Worm (Caenorhabditis elegans) whole organism, L2 larva: ENCODE measurements around the gene nlp-71.

Experiments used
- C34F6.9 ChIP-seq: fragments of 150-350 bp; optimal IDR thresholded peaks from 2 replicates; lab custom pipeline; 2014; ENCODE audit warnings: missing biosample characterization, missing genetic modification characterization
- F13H6.1 ChIP-seq: sonication (generic microtip); optimal IDR thresholded peaks from 2 replicates; lab custom pipeline; 2016; ENCODE audit warnings: missing genetic modification characterization, missing compliant biosample characterization
- Y55F3AM.14 ChIP-seq: fragments of 200-800 bp; sonication (Bioruptor generic); optimal IDR thresholded peaks from 2 replicates; lab custom pipeline; 2018; ENCODE audit warnings: mild to moderate bottlenecking, missing genetic modification characterization, missing compliant biosample characterization
- ZK546.5 ChIP-seq: sonication (generic microtip); optimal IDR thresholded peaks from 2 replicates; lab custom pipeline; 2017; ENCODE audit warnings: missing biosample characterization, missing genetic modification characterization
- alr-1 ChIP-seq: fragments of 150-350 bp; optimal IDR thresholded peaks from 2 replicates; lab custom pipeline; 2014; ENCODE audit warnings: missing biosample characterization, missing genetic modification characterization
- aly-2 ChIP-seq: fragments of 150-350 bp; optimal IDR thresholded peaks from 2 replicates; lab custom pipeline; 2014; ENCODE audit warnings: missing biosample characterization, missing genetic modification characterization
- ama-1 ChIP-seq: fragments of 150-350 bp; optimal IDR thresholded peaks from 2 replicates; lab custom pipeline; 2018; ENCODE audit warnings: inconsistent platforms
- ceh-16 ChIP-seq: fragments of 150-350 bp; optimal IDR thresholded peaks from 2 replicates; lab custom pipeline; 2014; ENCODE audit warnings: missing biosample characterization, missing genetic modification characterization
- ceh-82 ChIP-seq: fragments of 150-350 bp; optimal IDR thresholded peaks from 2 replicates; lab custom pipeline; 2014; ENCODE audit warnings: missing biosample characterization, missing genetic modification characterization
- crh-2 ChIP-seq: sonication (generic microtip); optimal IDR thresholded peaks from 2 replicates; lab custom pipeline; 2017; ENCODE audit warnings: missing biosample characterization, missing genetic modification characterization
- dmd-4 ChIP-seq: sonication (generic microtip); optimal IDR thresholded peaks from 2 replicates; lab custom pipeline; 2017; ENCODE audit warnings: missing biosample characterization, missing genetic modification characterization
- elt-3 ChIP-seq: sonication (generic microtip); optimal IDR thresholded peaks from 2 replicates; lab custom pipeline; 2017; ENCODE audit warnings: missing biosample characterization, missing genetic modification characterization
- fos-1 ChIP-seq: fragments of 150-350 bp; optimal IDR thresholded peaks from 2 replicates; lab custom pipeline; 2014; ENCODE audit warnings: missing biosample characterization, missing genetic modification characterization
- gmeb-1 ChIP-seq: fragments of 150-350 bp; optimal IDR thresholded peaks from 2 replicates; lab custom pipeline; 2014; ENCODE audit warnings: missing biosample characterization, missing genetic modification characterization
- lin-13 ChIP-seq: fragments of 150-350 bp; optimal IDR thresholded peaks from 2 replicates; lab custom pipeline; 2014; ENCODE audit warnings: missing biosample characterization, missing genetic modification reagents, missing genetic modification characterization
- lin-39 ChIP-seq: fragments of 150-350 bp; optimal IDR thresholded peaks from 2 replicates; lab custom pipeline; 2014; ENCODE audit warnings: missing biosample characterization, missing genetic modification reagents, missing genetic modification characterization
- lsy-2 ChIP-seq, 2 experiments: fragments of 150-350 bp in 1 of 2; sonication (generic microtip) in 1 of 2; optimal IDR thresholded peaks; 2 replicates each; lab custom pipeline; 2014 to 2017; ENCODE audit warnings: missing biosample characterization in 2 of 2, missing genetic modification characterization in 2 of 2
- mdl-1 ChIP-seq, 2 experiments: fragments of 150-350 bp in 1 of 2; sonication (generic microtip) in 1 of 2; optimal IDR thresholded peaks; 2 replicates each; lab custom pipeline; 2017; ENCODE audit warnings: missing biosample characterization in 2 of 2, missing genetic modification characterization in 2 of 2
- nhr-10 ChIP-seq: sonication (generic microtip); optimal IDR thresholded peaks from 2 replicates; lab custom pipeline; 2017; ENCODE audit warnings: missing biosample characterization, missing genetic modification characterization
- nhr-12 ChIP-seq: fragments of 150-350 bp; optimal IDR thresholded peaks from 2 replicates; lab custom pipeline; 2014; ENCODE audit warnings: missing biosample characterization, missing genetic modification characterization
- nhr-129 ChIP-seq: fragments of 150-350 bp; optimal IDR thresholded peaks from 2 replicates; lab custom pipeline; 2014; ENCODE audit warnings: missing biosample characterization, missing genetic modification characterization
- nhr-21 ChIP-seq: fragments of 150-350 bp; optimal IDR thresholded peaks from 2 replicates; lab custom pipeline; 2014; ENCODE audit warnings: missing biosample characterization, missing genetic modification characterization
- nhr-237 ChIP-seq: fragments of 150-350 bp; optimal IDR thresholded peaks from 2 replicates; lab custom pipeline; 2014; ENCODE audit warnings: missing biosample characterization, missing genetic modification characterization
- nhr-25 ChIP-seq: fragments of 150-350 bp; sonication (generic microtip); optimal IDR thresholded peaks from 3 replicates; lab custom pipeline; 2014; ENCODE audit warnings: missing biosample characterization, missing genetic modification characterization
- nhr-6 ChIP-seq: fragments of 150-350 bp; optimal IDR thresholded peaks from 2 replicates; lab custom pipeline; 2014; ENCODE audit warnings: missing biosample characterization, missing genetic modification characterization
- peb-1 ChIP-seq: fragments of 150-350 bp; optimal IDR thresholded peaks from 2 replicates; lab custom pipeline; 2014; ENCODE audit warnings: missing biosample characterization, missing genetic modification characterization
- skn-1 ChIP-seq: sonication (generic microtip); optimal IDR thresholded peaks from 2 replicates; lab custom pipeline; 2017; ENCODE audit warnings: missing biosample characterization, missing genetic modification characterization
- sma-3 ChIP-seq: sonication (generic microtip); optimal IDR thresholded peaks from 2 replicates; lab custom pipeline; 2016; ENCODE audit warnings: missing genetic modification reagents, missing genetic modification characterization, missing compliant biosample characterization
- sma-9 ChIP-seq, 2 experiments: fragments of 150-350 bp in 1 of 2; sonication (generic microtip) in 1 of 2; optimal IDR thresholded peaks; 2 replicates each; lab custom pipeline; 2014 to 2016; ENCODE audit warnings: missing genetic modification characterization in 2 of 2, mild to moderate bottlenecking in 1 of 2, missing biosample characterization in 1 of 2, missing compliant biosample characterization in 1 of 2, missing genetic modification reagents in 1 of 2, moderate library complexity in 1 of 2
- snpc-4 ChIP-seq: fragments of 150-350 bp; optimal IDR thresholded peaks from 2 replicates; lab custom pipeline; 2014; ENCODE audit warnings: missing biosample characterization, missing genetic modification characterization
- unc-39 ChIP-seq: fragments of 150-350 bp; optimal IDR thresholded peaks from 2 replicates; lab custom pipeline; 2014; ENCODE audit warnings: missing biosample characterization, missing genetic modification characterization
- unc-55 ChIP-seq: fragments of 150-350 bp; sonication (generic microtip); optimal IDR thresholded peaks from 3 replicates; lab custom pipeline; 2014; ENCODE audit warnings: missing biosample characterization, missing genetic modification reagents, missing genetic modification characterization
- unc-62 ChIP-seq: fragments of 150-350 bp; optimal IDR thresholded peaks from 2 replicates; lab custom pipeline; 2014; ENCODE audit warnings: missing biosample characterization, missing genetic modification reagents, missing genetic modification characterization
- zag-1 ChIP-seq: fragments of 150-350 bp; optimal IDR thresholded peaks from 2 replicates; lab custom pipeline; 2014; ENCODE audit warnings: missing biosample characterization, missing genetic modification characterization
- ztf-1 ChIP-seq: fragments of 200-800 bp; sonication (Bioruptor generic); conservative IDR thresholded peaks from 2 replicates; pipeline ENCODE4 v1.3.6; 2022; ENCODE audit warnings: missing genetic modification characterization, missing compliant biosample characterization
- ztf-4 ChIP-seq: fragments of 150-350 bp; optimal IDR thresholded peaks from 2 replicates; lab custom pipeline; 2014; ENCODE audit warnings: missing biosample characterization, missing genetic modification characterization

Gene nlp-71

DNA sequence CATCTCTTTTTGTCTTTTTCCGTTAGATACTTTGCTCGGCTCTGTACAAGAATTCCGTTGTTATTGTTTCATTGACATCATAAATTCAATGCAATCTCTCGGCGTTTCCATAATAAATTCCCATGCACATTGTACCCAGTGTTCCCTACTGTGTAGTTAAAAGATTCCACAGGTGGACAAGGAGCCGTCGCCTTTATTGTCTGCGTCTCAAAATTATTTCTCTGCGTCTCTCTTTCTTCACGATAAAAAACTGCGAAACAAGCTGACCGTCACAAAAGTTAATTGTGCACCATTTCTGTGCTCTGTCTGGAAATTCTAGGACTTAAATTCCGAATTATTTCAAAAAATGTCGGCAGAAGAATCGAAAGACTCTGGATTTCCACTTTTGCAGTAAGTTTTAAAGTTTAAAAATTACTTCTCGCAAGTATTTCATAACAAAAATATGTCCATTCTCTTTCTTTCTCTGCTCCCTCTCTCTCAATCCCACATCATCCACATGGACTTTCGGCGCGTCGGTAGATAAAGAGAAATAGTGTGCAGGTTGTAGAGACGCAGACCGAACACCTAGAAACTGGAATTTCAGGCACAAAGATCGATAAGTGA is 28.7 kb upstream of the nlp-71 start:
- no peak for TF ChIP-seq alr-1 (tag; lab: Kevin White, UChicago)
- TF ChIP-seq sma-9 (GFP tag; optimal IDR thresholded peaks at IDR 0.05; lab: Kevin White, UChicago): peak; percentile 42
- TF ChIP-seq sma-9 (tag; optimal IDR thresholded peaks at IDR 0.05; lab: Kevin White, UChicago): no peak
- peak; percentile 21 to 39 for TF ChIP-seq lsy-2 (tag; optimal IDR thresholded peaks at IDR 0.05; lab: Kevin White, UChicago)
- TF ChIP-seq C34F6.9 (tag; lab: Kevin White, UChicago): peak; percentile 2
- peak; percentile 26 for TF ChIP-seq gmeb-1 (tag; lab: Kevin White, UChicago)
- TF ChIP-seq unc-55 (GFP tag; lab: Kevin White, UChicago): peak; percentile 23
- no peak for TF ChIP-seq nhr-25 (tag; lab: Kevin White, UChicago)
- peak; percentile 59 for TF ChIP-seq F13H6.1 (tag; lab: Kevin White, UChicago)

DNA sequence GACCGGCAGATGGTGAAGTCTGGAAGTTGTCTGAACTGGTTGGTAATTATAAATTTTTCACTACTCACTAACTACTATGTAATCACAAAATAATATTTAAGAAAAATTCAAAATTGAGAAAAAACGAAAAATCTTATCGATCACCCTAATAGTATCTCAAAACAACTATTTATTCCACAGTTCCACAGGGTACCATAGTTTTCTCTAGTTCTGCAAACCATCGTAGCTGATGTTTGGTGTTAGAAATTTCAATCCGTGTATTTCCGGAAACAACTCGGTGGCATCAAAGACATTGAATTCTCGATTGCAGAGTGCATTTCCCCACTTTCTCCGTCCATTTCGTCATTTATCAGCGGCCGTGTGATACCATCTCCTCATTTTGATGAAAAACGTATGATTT is 28.2 kb upstream of the nlp-71 start, which contains the start of gene Y73B6BL.31:
Y73B6BL.31 (plus strand) TSS at position 301 of the 400 bp plus-strand sequence.
- TF ChIP-seq nhr-6 (tag; lab: Kevin White, UChicago): no peak
- no peak for TF ChIP-seq unc-55 (GFP tag; lab: Kevin White, UChicago)
- TF ChIP-seq crh-2: no peak
- TF ChIP-seq nhr-10 (tag; lab: Kevin White, UChicago): no peak
- no peak for TF ChIP-seq peb-1 (tag; lab: Kevin White, UChicago)
- no peak for TF ChIP-seq dmd-4
- TF ChIP-seq nhr-237 (tag; lab: Kevin White, UChicago): no peak
- no peak for TF ChIP-seq mdl-1 (tag; optimal IDR thresholded peaks at IDR 0.05; lab: Kevin White, UChicago)
- no peak for TF ChIP-seq aly-2 (tag; lab: Kevin White, UChicago)
- no peak for TF ChIP-seq lin-13 (GFP tag; lab: Kevin White, UChicago)
- no peak for TF ChIP-seq Y55F3AM.14 (GFP tag; lab: Kevin White, UChicago)
- no peak for TF ChIP-seq ceh-82 (tag; lab: Kevin White, UChicago)
- no peak for TF ChIP-seq lsy-2 (tag; optimal IDR thresholded peaks at IDR 0.05; lab: Kevin White, UChicago)
- no peak for TF ChIP-seq nhr-129 (tag; lab: Kevin White, UChicago)
- no peak for TF ChIP-seq alr-1 (tag; lab: Kevin White, UChicago)
- TF ChIP-seq sma-9 (GFP tag; optimal IDR thresholded peaks at IDR 0.05; lab: Kevin White, UChicago): no peak
- no peak for TF ChIP-seq sma-9 (tag; optimal IDR thresholded peaks at IDR 0.05; lab: Kevin White, UChicago)
- TF ChIP-seq snpc-4: no peak
- no peak for TF ChIP-seq skn-1 (tag; lab: Kevin White, UChicago)
- TF ChIP-seq, all 48 proteins: peak for 0

DNA sequence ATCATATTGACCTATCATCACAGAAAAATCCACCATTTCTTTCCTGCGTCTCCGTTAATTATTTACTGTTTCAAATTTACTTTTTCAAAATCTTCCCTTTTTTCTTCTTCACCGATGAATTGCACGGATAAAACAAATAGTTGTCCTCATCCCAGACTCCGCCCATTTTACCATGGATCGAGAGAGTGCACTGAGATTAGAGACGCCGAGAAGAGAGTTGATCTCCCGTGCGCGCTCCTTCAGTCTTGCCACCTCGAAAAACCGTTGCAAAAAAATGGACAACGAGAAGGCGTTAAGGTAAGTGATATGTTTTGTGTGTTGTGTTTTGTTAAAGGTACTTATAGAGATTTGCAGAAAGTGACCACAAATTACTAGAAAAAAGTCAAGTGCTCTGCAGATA is 24.7 kb upstream of the nlp-71 start, which contains the start of gene dlc-5:
dlc-5 (plus strand) TSS at position 154 of the 400 bp plus-strand sequence.
- TF ChIP-seq ztf-4 (tag; lab: Kevin White, UChicago) (no peak), sma-9 (GFP tag; optimal IDR thresholded peaks at IDR 0.05; lab: Kevin White, UChicago) (no peak), sma-9 (tag; optimal IDR thresholded peaks at IDR 0.05; lab: Kevin White, UChicago) (no peak), unc-39 (no peak), skn-1 (tag; lab: Kevin White, UChicago) (no peak)
- TF ChIP-seq, all 48 proteins: peak for 0

DNA sequence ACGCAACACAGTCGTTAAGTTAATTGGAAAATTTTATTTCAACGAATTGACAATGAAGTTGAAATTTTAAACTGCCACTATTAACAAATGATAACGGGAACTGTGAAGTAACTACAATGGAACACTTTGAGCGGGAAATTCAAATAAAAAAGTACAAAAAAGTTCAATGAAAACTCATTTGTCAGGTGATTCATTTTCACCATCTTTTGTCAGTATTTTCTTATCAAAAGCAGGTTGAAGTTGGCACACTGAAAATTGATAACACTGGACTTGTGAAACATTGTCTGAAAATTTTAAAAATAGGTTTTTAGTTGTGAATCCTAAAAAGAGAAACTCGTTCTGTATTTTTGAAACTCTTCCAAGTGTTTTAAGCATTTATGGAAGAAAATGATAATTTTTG is 20.0 kb upstream of the nlp-71 start:
- TF ChIP-seq Y55F3AM.14 (GFP tag; lab: Kevin White, UChicago): no peak
- TF ChIP-seq nhr-21 (tag; lab: Kevin White, UChicago): no peak
- TF ChIP-seq nhr-25 (tag; lab: Kevin White, UChicago): no peak
- TF ChIP-seq ZK546.5 (tag; lab: Kevin White, UChicago): no peak
- no peak for TF ChIP-seq ceh-16
- TF ChIP-seq sma-9 (GFP tag; optimal IDR thresholded peaks at IDR 0.05; lab: Kevin White, UChicago): peak; percentile 21
- no peak for TF ChIP-seq sma-9 (tag; optimal IDR thresholded peaks at IDR 0.05; lab: Kevin White, UChicago)
- TF ChIP-seq nhr-12 (tag; lab: Kevin White, UChicago): no peak
- no peak for TF ChIP-seq ztf-1 (GFP tag; lab: Robert Waterston, UW)
- TF ChIP-seq ceh-82 (tag; lab: Kevin White, UChicago): no peak
- no peak for TF ChIP-seq lsy-2 (tag; optimal IDR thresholded peaks at IDR 0.05; lab: Kevin White, UChicago)
- no peak for TF ChIP-seq aly-2 (tag; lab: Kevin White, UChicago)
- no peak for TF ChIP-seq nhr-237 (tag; lab: Kevin White, UChicago)
- TF ChIP-seq crh-2: peak; percentile 19
- peak; percentile 88 for TF ChIP-seq fos-1 (tag; lab: Kevin White, UChicago)
- no peak for TF ChIP-seq peb-1 (tag; lab: Kevin White, UChicago)
- no peak for TF ChIP-seq sma-3 (GFP tag; lab: Kevin White, UChicago)
- no peak for TF ChIP-seq C34F6.9 (tag; lab: Kevin White, UChicago)
- no peak for TF ChIP-seq zag-1 (tag; lab: Kevin White, UChicago)
- peak; percentile 33 for TF ChIP-seq gmeb-1 (tag; lab: Kevin White, UChicago)
- no peak for TF ChIP-seq unc-39
- no peak for TF ChIP-seq elt-3
- TF ChIP-seq ama-1 (lab: Kevin White, UChicago): no peak
- no peak for TF ChIP-seq lin-39 (tag; lab: Kevin White, UChicago)
- TF ChIP-seq unc-62 (GFP tag; lab: Kevin White, UChicago): no peak
